Worm (Caenorhabditis elegans) whole organism, dauer: ENCODE measurements around the gene C14A4.7.

Experiments
- unc-62 ChIP-seq: sonication (generic microtip); optimal IDR thresholded peaks from 2 replicates; lab custom pipeline; 2017; ENCODE audit warnings: missing biosample characterization, missing genetic modification reagents, missing genetic modification characterization

Gene C14A4.7

DNA sequence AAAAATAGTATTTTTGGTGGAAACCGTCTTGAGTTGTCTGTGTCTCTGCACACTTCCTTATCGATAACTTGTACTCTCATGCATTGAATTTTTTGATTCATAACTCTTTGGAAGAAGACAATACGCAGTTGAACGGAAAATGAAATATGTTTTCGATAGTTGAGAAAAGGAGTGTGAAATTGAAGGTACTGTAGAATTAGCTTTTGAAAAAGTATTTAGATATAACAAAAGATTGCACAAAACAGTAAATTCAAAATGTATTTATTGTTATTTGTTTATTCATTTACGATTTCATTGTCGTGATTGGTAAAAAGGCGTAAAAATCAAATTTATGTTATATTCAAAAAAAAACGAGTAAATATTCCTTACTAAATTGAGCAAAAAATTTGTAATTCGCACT lies at the start of gene C14A4.7:
C14A4.7 (minus strand) TSS at position 101 of the 400 bp plus-strand sequence.
- no peak for TF ChIP-seq unc-62

DNA sequence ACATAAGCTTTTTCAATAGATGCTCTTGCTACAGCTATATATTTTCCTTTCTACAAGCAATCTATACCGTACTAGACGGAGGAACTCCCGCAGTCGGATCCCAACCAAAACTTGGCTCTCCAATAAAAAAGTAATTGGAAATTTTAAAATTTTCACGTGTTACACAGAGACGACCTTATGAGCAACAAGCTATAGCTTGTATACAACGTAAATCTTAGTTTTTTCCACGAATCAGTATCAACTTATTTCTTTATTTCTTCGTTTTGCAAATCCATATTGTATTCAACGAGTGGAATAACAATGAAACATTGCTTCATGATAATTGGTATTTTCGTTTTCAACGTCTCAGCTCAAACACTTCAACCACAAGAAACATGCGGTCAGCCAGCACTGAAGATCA lies 47.0 kb upstream of the C14A4.7 start, which contains the start of gene M28.4:
M28.4 (plus strand) TSS at position 301 of the 400 bp plus-strand sequence.
- no peak for TF ChIP-seq unc-62

DNA sequence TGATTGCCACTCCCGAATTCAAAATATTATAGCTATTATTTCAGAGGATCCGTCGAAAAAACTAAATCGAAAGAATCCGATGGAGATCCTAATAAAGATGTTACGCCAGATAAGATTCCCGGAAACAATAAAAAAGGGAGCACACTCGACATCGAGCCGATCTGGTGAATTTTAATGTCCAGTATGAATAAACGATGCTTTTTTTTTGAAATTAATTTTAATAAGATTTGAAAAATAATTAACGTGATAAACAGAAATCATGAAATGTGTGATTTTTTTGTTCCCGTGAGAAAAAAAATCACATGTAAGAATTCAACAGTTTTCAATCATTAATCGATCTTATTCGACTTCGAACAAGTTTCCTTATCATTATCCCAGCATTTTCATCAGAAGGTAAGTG lies 42.7 kb upstream of the C14A4.7 start, which contains the start of gene M28.9:
M28.9 (plus strand) TSS at position 301 of the 400 bp plus-strand sequence.
- TF ChIP-seq unc-62: no peak

DNA sequence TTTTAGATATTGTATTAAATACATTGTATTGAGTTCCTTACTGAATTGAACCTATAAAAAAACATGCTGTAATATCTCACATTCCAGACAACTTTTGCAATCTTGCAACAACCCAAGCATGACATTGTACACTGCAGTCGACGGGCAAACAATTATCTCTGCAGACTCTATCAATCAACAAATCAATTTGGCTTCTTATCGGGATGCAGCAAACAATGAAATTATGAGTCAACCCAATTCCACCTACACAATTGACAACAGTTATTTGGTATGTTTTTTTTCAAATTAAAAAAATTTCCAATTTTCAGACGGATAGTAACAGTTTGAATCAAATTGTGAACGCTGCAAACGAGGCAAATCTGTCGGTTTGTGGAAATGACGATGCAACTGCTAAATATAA lies 34.6 kb upstream of the C14A4.7 start:
- TF ChIP-seq unc-62: no peak

DNA sequence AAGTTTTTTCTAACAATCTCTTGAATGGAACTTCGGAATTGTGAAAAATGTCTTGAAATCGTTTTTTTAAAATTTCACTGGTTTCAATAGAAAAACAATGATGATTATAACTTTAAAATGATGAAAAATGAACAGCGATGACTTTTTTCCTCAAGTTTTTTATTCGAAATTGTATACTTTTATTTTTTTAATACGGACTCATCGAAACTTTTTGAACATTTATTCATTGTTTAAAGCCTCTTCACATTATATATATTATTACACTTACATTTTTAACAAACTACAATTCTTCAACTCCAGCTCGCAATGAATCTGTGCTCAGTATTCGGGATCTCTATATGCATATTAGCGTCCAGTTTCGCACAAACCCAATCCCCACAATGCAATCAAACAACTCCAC lies 31.6 kb upstream of the C14A4.7 start, which contains the start of gene M28.8:
M28.8 (plus strand) TSS at position 301 of the 400 bp plus-strand sequence.
- TF ChIP-seq unc-62: no peak

DNA sequence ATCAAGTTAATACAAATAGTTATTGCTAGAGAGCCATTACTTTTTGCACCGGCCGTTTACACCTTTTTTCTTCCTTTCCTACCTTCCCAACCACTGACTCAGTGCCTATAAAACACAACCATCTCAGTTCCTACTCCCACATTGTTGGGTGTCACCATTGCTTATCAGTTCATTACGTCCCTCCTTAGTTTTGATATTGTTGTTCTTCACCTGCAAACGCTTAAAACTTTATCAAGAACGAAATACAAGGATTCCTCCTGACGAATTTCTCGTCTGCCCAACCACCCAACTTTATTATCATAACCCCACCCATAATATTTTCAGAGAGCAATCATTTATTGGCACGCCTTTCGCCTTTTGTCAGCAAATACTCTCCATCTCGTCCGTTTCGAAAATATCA lies 30.7 kb upstream of the C14A4.7 start:
- TF ChIP-seq unc-62: no peak

DNA sequence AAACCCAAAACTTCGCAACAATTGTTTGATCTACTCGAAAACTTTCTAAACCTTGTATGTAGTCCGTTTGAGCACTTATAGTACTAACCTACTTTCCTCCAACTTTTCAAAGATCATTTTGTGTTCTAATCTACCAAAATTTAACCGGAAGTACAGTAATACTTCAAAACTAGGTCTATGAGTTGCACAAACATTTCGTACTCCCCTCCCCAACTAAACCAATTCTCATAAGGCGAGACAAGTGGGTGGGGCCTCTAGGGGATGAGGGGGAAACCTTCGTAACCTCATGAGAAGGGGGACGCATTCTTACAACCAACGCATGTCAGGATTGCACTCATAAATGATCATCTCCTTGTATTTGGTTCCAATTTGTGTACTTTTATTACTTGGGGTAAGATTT lies 25.6 kb upstream of the C14A4.7 start, which contains the start of gene cutl-9:
cutl-9 (plus strand) TSS at position 301 of the 400 bp plus-strand sequence.
- no peak for TF ChIP-seq unc-62

DNA sequence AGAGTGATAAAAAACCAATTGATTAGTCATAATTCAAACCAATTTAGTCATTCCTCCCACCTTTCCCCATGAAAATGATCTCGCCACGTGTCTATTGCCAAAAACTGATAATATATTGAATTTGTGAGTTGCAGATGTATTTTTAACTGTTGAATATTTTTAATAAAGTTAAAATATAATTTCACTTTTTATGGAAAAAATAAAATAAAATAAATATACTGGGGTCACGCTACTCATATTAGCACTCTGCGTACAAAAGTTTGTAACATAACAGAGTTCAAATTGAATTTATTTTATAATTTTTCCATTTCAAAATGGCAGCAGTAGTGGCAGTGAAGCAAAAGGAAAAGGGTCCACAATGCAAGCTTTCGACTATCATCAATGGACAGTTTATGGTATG lies 21.8 kb upstream of the C14A4.7 start, which contains the start of gene C14A4.13:
C14A4.13 (plus strand) TSS at position 301 of the 400 bp plus-strand sequence.
- no peak for TF ChIP-seq unc-62

DNA sequence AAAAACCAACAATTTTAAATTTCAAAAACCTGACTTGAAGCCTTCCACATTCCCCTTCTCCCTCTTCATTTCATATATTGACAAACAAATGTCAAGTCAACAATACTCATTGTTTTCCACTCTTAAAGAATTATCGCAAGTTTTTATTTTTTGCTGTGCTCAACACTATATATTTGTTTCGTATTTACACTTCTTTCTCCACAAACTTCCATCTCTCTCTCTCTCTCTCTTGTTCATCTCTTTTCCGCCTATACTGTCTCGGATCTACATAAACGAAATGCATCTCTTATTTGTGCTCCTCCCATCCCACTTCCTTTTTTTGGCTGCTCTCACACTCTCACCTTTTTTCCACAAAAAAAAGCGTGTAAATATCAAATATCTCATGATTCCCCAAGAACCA lies 16.4 kb upstream of the C14A4.7 start, which contains the start of gene C14A4.12:
C14A4.12 (plus strand) TSS at position 301 of the 400 bp plus-strand sequence.
- TF ChIP-seq unc-62: no peak

DNA sequence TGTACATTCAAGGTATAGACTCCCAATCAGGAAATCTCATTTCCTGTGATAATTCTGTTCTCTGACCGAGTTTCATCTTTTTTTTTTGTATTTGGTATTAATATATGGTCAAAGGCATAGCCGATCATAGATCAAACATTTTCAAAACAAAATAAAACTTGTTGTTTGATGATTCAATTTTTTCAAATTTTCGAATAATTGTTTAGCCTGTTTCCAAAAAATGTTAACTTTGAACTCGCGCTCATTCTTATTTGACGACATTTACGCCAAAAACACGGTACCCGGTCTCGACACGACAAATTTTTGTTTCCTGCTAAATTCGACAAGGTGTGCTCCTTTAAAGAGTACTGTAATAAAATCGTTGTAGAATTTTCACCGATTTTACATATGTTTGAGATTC lies 12.5 kb upstream of the C14A4.7 start:
- TF ChIP-seq unc-62: no peak

DNA sequence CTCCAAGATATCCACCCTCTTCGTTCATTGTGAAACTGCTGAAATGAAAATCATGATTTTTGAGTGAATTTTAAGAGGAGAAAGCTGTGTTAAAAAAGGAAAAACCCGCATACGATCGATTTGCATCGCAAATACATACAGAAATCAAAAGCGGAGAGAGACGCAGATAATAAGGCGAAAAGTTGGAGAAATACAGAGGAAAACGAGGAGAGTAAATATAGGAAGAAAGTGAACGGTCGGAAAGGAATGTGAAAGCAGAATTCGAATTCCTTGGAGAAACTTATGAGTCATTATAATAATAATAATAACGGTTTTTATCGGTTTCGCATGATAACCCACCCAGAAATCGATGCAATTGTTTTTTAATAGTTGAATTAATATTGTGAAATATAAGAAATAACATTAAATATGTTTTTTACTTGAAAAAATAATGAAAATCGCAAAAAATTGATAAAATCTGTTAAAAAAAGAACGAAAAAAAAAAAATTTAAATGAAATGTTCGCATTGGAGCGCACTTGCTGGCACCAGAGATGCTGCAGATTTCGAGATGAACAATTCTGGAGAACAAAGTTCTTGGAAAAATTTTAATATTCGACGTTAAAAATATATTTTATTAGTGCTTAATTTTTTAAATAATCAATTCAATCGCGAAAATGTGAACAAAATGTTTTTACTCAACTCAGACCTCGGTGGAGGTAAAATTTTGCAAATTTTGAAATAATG lies 11.0 kb upstream of the C14A4.7 start, which contains the start of gene ccm-3:
ccm-3 (minus strand) TSS at position 38 of the 724 bp plus-strand sequence.
- no peak for TF ChIP-seq unc-62

DNA sequence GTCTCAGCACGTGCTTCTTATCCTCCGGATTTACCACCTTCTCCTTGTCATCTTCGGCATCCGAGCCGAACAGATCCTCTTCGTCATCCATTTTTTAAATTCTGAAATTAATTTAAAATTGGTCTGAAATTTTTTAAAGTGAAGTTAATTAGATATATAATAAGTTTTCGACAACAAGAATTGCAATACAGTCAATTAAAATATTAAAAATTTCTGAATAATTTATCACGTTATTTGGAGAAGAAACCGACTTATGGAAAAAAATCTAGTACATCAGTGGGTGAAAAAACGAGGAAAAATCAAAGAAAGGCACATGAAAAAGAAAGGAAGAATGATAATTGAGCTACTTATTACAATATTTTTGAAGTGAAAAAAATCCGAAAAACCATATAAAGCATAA lies 9.2 kb upstream of the C14A4.7 start, which contains the start of gene taf-13:
taf-13 (minus strand) TSS at position 101 of the 400 bp plus-strand sequence.
- TF ChIP-seq unc-62: no peak

DNA sequence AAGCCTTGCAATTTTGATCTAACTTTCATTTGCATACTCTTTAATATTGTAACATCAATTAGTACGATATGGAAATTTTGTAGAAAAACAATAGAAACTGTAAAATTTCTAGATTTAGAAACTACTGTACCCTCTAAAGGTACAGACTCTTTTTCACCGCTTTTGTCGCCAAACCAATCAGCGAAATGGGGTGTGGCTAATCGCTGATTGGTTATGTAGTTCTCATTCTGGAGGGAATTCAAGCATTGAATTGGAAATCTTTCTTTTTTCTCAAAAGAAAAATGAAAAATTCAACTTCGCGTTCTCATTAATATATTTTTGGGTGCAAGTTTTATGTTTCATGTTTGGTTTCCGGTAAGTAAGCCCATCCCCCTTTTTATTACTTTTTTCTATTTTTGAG lies 7.2 kb upstream of the C14A4.7 start:
- TF ChIP-seq unc-62: no peak

DNA sequence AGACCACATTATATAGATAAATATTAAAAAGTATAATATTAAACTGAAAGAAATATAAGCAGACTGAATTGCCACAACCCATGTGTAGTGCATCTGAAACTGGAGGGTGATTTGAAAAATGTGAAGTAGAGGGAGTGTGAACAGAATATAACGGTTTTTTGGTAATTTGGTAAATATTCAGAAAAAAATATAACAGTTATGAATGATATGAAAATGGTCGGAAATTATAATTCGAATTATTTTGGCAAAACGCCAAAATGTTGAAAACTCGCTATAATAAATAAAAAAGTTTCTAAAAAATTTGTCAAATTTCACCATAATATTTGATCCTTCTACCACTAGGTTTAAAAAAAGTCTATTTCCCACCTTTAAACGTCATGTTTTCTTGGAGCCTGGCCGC lies 5.8 kb upstream of the C14A4.7 start, which contains the start of gene srv-2:
srv-2 (minus strand) TSS at position 101 of the 400 bp plus-strand sequence.
- no peak for TF ChIP-seq unc-62

DNA sequence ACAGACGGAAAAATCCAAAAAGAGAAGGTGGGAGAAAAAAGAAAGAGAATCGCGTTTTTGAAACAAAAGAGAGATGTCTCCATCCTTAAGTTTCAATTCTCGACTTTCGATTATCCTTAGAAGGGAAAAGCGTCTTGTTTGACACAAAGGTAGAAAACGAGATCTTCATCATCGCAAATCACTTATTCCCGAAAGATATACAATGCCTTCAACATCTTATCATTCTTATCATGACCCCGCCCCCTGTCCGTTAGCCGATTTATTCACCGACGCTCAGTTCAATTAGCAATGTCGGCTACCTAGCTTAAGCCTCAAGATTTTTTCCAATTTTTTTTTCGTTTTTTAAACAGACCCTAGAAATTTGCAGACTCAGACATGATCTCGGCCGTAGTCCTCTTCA lies 2.6 kb upstream of the C14A4.7 start, which contains the start of gene C14A4.9:
C14A4.9 (plus strand) TSS at position 368 of the 400 bp plus-strand sequence.
- TF ChIP-seq unc-62: no peak

DNA sequence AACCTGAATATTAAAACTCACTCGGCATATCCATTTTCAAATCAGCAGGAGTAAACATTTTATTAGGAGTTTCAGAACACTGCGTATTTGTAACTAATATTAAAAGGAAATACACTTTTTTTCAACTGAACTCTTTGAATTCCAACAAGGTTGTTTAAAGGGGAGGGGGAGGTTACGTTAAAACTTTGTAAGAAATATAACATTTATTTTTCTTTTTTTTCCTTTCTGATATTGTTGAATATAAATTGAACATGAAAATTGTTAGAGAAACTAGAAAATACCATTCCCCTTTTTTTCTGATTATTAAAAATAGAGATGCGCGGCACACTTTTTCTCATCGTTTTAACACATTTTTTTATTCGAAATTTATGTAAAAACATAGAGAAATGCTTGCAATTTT lies 1.7 kb upstream of the C14A4.7 start, which contains the start of gene C14A4.8:
C14A4.8 (minus strand) TSS at position 101 of the 400 bp plus-strand sequence.
- TF ChIP-seq unc-62: no peak

DNA sequence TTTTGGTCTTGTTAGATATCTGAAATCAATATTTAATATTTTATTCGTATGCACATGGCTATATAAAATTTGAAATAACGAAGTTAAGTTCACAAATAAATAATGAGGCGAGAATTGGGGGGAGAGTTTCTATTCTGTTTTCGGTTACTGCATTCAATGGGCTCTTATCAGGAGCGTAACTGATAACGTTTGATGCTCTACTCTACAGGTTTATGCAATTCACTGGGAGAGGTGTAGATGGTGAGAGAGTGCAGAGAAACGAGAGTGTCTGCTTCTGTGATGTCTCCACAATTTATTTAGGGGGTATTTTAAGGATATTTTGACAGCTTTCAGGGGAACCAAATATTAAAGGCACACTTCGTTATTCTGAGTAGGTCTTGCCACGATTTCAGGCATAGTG lies 1.6 kb downstream of the C14A4.7 start, which contains the start of gene C14A4.6:
C14A4.6 (minus strand) TSS at position 19 of the 400 bp plus-strand sequence.
- no peak for TF ChIP-seq unc-62

DNA sequence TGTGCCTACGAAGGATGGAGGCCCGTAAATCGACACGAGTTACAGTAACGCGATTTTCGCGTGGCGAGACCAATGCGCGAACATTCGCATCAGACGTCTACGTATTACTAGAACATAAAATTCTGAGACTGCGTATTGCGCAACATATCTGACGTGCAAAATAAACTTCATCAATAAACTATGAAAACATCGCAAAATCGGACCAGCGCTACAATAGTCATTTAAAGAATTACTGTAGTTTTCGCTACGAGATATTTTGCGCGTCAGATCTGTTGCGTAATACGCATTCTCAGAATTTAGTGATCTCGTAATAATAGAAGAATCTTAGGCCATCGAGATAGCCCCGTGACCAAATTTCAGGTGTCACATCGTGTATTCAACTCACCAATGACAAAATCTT lies 2.0 kb downstream of the C14A4.7 start:
- no peak for TF ChIP-seq unc-62
